Worm (Caenorhabditis elegans) whole organism, early embryonic: ENCODE measurements around the gene F43C9.1.

ENCODE experiments used
- flt-1 ChIP-seq: fragments of 200-800 bp; sonication (Bioruptor generic); IDR thresholded peaks from 2 replicates; pipeline ENCODE4 v1.3.6; 2022; ENCODE audit warnings: missing genetic modification characterization, missing compliant biosample characterization
- hnd-1 ChIP-seq: sonication (generic microtip); optimal IDR thresholded peaks from 2 replicates; lab custom pipeline; 2016; ENCODE audit warnings: missing genetic modification characterization, missing compliant biosample characterization
- pes-1 ChIP-seq: fragments of 200-800 bp; sonication (Bioruptor generic); IDR thresholded peaks from 2 replicates; pipeline ENCODE4 v1.3.6; 2022; ENCODE audit warnings: missing genetic modification reagents, missing genetic modification characterization, missing compliant biosample characterization
- tbx-37 ChIP-seq: fragments of 200-800 bp; sonication (Bioruptor generic); conservative IDR thresholded peaks from 2 replicates; pipeline ENCODE4 v1.3.6; 2022; ENCODE audit warnings: missing genetic modification reagents, missing genetic modification characterization, missing compliant biosample characterization
- tra-4 ChIP-seq: sonication (generic microtip); optimal IDR thresholded peaks from 2 replicates; lab custom pipeline; 2017; ENCODE audit warnings: missing genetic modification characterization, missing compliant biosample characterization

The F43C9.1 gene

ce11 chrX:4844765-4845164 lies 51.7 kb downstream of the F43C9.1 start:
- TF ChIP-seq tbx-37 (GFP tag; lab: Robert Waterston, UW) = no peak
- TF ChIP-seq hnd-1 (tag; lab: Kevin White, UChicago) = no peak
- no peak for TF ChIP-seq flt-1 (GFP tag; lab: Robert Waterston, UW)
- TF ChIP-seq tra-4 = no peak
- no peak for TF ChIP-seq pes-1
